Worm (Caenorhabditis elegans) whole organism, L1 larva: ENCODE results near the gene C29F5.8.
A peak's percentile ranks its signal among the peaks of the same experiment; 100 is the strongest.

Experiments used
- C04F5.9 ChIP-seq: sonication (generic microtip); optimal IDR thresholded peaks from 2 replicates; lab custom pipeline; 2016; ENCODE audit warnings: missing genetic modification characterization, missing compliant biosample characterization
- C16A3.4 ChIP-seq: fragments of 150-350 bp; optimal IDR thresholded peaks from 2 replicates; lab custom pipeline; 2014; ENCODE audit warnings: missing biosample characterization, missing genetic modification characterization
- C34B4.2 ChIP-seq: sonication (generic microtip); optimal IDR thresholded peaks from 2 replicates; lab custom pipeline; 2017; ENCODE audit warnings: mild to moderate bottlenecking, missing genetic modification characterization, missing compliant biosample characterization
- Y116A8C.19 ChIP-seq: sonication (generic microtip); optimal IDR thresholded peaks from 2 replicates; lab custom pipeline; 2016; ENCODE audit warnings: missing compliant biosample characterization, missing genetic modification characterization, borderline replicate concordance
- aha-1 ChIP-seq: fragments of 150-350 bp; optimal IDR thresholded peaks from 2 replicates; lab custom pipeline; 2014; ENCODE audit warnings: missing biosample characterization, missing genetic modification characterization
- alr-1 ChIP-seq: fragments of 200-800 bp; sonication (Bioruptor generic); optimal IDR thresholded peaks from 2 replicates; lab custom pipeline; 2018; ENCODE audit warnings: borderline replicate concordance, mild to moderate bottlenecking, missing genetic modification characterization, missing compliant biosample characterization
- ama-1 ChIP-seq: fragments of 150-350 bp; optimal IDR thresholded peaks from 2 replicates; lab custom pipeline; 2014
- blmp-1 ChIP-seq: fragments of 150-350 bp; optimal IDR thresholded peaks from 2 replicates; lab custom pipeline; 2014; ENCODE audit warnings: missing biosample characterization, missing genetic modification characterization
- ceh-63 ChIP-seq: fragments of 200-800 bp; sonication (Bioruptor generic); optimal IDR thresholded peaks from 2 replicates; lab custom pipeline; 2018; ENCODE audit warnings: mild to moderate bottlenecking, missing genetic modification characterization, missing compliant biosample characterization
- ceh-8 ChIP-seq: fragments of 200-800 bp; sonication (Bioruptor generic); optimal IDR thresholded peaks from 2 replicates; lab custom pipeline; 2018; ENCODE audit warnings: mild to moderate bottlenecking, missing genetic modification characterization, moderate library complexity, missing compliant biosample characterization
- ceh-82 ChIP-seq, 3 experiments: fragments of 150-350 bp in 1 of 3; sonication (generic microtip) in 2 of 3; optimal IDR thresholded peaks; 2 replicates each; lab custom pipeline; 2014 to 2017; ENCODE audit warnings: missing biosample characterization in 3 of 3, missing genetic modification characterization in 3 of 3
- ceh-88 ChIP-seq: fragments of 200-800 bp; sonication (Bioruptor generic); IDR thresholded peaks from 2 replicates; pipeline ENCODE4 v1.3.6; 2022; ENCODE audit warnings: missing genetic modification characterization, missing compliant biosample characterization
- dsc-1 ChIP-seq: sonication (generic microtip); optimal IDR thresholded peaks from 2 replicates; lab custom pipeline; 2016; ENCODE audit warnings: mild to moderate bottlenecking, missing genetic modification characterization, missing compliant biosample characterization
- efl-1 ChIP-seq, 4 experiments: fragments of 150-350 bp; optimal IDR thresholded peaks in 3 of 4; peaks in 1 of 4; 1 replicate in 1 of 4; 2 replicates in 3 of 4; lab custom pipeline; 2014; ENCODE audit warnings: missing biosample characterization in 2 of 4, missing genetic modification characterization in 2 of 4, missing genetic modification reagents in 2 of 4
- elt-2 ChIP-seq: sonication (generic microtip); optimal IDR thresholded peaks from 2 replicates; lab custom pipeline; 2016; ENCODE audit warnings: missing genetic modification characterization, mild to moderate bottlenecking, inconsistent platforms, missing compliant biosample characterization, missing genetic modification reagents
- elt-3 ChIP-seq, 6 experiments: fragments of 150-350 bp in 1 of 6; sonication (generic microtip); optimal IDR thresholded peaks; 2 replicates each; lab custom pipeline; 2017 to 2018; ENCODE audit warnings: missing biosample characterization in 6 of 6, missing genetic modification characterization in 6 of 6, inconsistent platforms in 1 of 6
- ets-5 ChIP-seq: fragments of 200-800 bp; sonication (Bioruptor generic); IDR thresholded peaks from 2 replicates; pipeline ENCODE4 v1.3.6; 2022; ENCODE audit warnings: missing genetic modification characterization, missing compliant biosample characterization
- fkh-10 ChIP-seq: sonication (generic microtip); optimal IDR thresholded peaks from 2 replicates; lab custom pipeline; 2017; ENCODE audit warnings: missing biosample characterization, missing genetic modification reagents, missing genetic modification characterization
- fkh-4 ChIP-seq: sonication (generic microtip); optimal IDR thresholded peaks from 2 replicates; lab custom pipeline; 2016; ENCODE audit warnings: missing compliant biosample characterization, missing genetic modification characterization, borderline replicate concordance
- fkh-8 ChIP-seq: sonication (generic microtip); optimal IDR thresholded peaks from 2 replicates; lab custom pipeline; 2016; ENCODE audit warnings: mild to moderate bottlenecking, missing genetic modification characterization, missing compliant biosample characterization
- fos-1 ChIP-seq: fragments of 150-350 bp; optimal IDR thresholded peaks from 2 replicates; lab custom pipeline; 2014; ENCODE audit warnings: missing biosample characterization, missing genetic modification characterization
- grh-1 ChIP-seq: fragments of 200-800 bp; sonication (Bioruptor generic); IDR thresholded peaks from 2 replicates; pipeline ENCODE4 v1.3.6; 2022; ENCODE audit warnings: missing genetic modification reagents, missing genetic modification characterization, missing compliant biosample characterization
- hpl-2 ChIP-seq: fragments of 150-350 bp; optimal IDR thresholded peaks from 2 replicates; lab custom pipeline; 2014; ENCODE audit warnings: missing biosample characterization, missing genetic modification reagents, missing genetic modification characterization
- irx-1 ChIP-seq: sonication (generic microtip); optimal IDR thresholded peaks from 2 replicates; lab custom pipeline; 2016; ENCODE audit warnings: missing genetic modification characterization, missing compliant biosample characterization
- jun-1 ChIP-seq: fragments of 150-350 bp; optimal IDR thresholded peaks from 2 replicates; lab custom pipeline; 2014; ENCODE audit warnings: missing biosample characterization, missing genetic modification reagents, missing genetic modification characterization
- lin-15B ChIP-seq: fragments of 150-350 bp; sonication (generic microtip); optimal IDR thresholded peaks from 3 replicates; lab custom pipeline; 2014; ENCODE audit warnings: missing biosample characterization, missing genetic modification characterization
- lin-35 ChIP-seq, 2 experiments: fragments of 150-350 bp; optimal IDR thresholded peaks; 2 replicates each; lab custom pipeline; 2014; ENCODE audit warnings: missing biosample characterization in 2 of 2, missing genetic modification characterization in 2 of 2, missing genetic modification reagents in 2 of 2
- lir-3 ChIP-seq: sonication (generic microtip); optimal IDR thresholded peaks from 2 replicates; lab custom pipeline; 2016; ENCODE audit warnings: mild to moderate bottlenecking, missing genetic modification characterization, moderate library complexity, missing compliant biosample characterization; ENCODE audit not compliant: poor library complexity
- lsy-2 ChIP-seq, 2 experiments: fragments of 150-350 bp; optimal IDR thresholded peaks; 2 replicates each; lab custom pipeline; 2014; ENCODE audit warnings: missing biosample characterization in 2 of 2, missing genetic modification characterization in 2 of 2
- mdl-1 ChIP-seq, 2 experiments: fragments of 150-350 bp; optimal IDR thresholded peaks; 2 replicates each; lab custom pipeline; 2014 to 2017; ENCODE audit warnings: missing biosample characterization in 2 of 2, missing genetic modification characterization in 2 of 2, inconsistent platforms in 1 of 2
- mef-2 ChIP-seq: fragments of 150-350 bp; optimal IDR thresholded peaks from 2 replicates; lab custom pipeline; 2014; ENCODE audit warnings: missing biosample characterization, missing genetic modification characterization
- nhr-12 ChIP-seq: sonication (generic microtip); optimal IDR thresholded peaks from 2 replicates; lab custom pipeline; 2017; ENCODE audit warnings: missing biosample characterization, missing genetic modification characterization
- nhr-19 ChIP-seq: fragments of 200-800 bp; sonication (Bioruptor generic); conservative IDR thresholded peaks from 2 replicates; pipeline ENCODE4 v1.3.6; 2022; ENCODE audit warnings: missing genetic modification characterization, missing compliant biosample characterization
- nhr-20 ChIP-seq: sonication (generic microtip); optimal IDR thresholded peaks from 2 replicates; lab custom pipeline; 2016; ENCODE audit warnings: mild to moderate bottlenecking, missing genetic modification characterization, missing compliant biosample characterization
- nhr-237 ChIP-seq: fragments of 150-350 bp; optimal IDR thresholded peaks from 2 replicates; lab custom pipeline; 2014; ENCODE audit warnings: missing biosample characterization, missing genetic modification characterization
- nhr-28 ChIP-seq: fragments of 150-350 bp; optimal IDR thresholded peaks from 2 replicates; lab custom pipeline; 2014; ENCODE audit warnings: missing biosample characterization, missing genetic modification characterization
- nhr-47 ChIP-seq: sonication (generic microtip); optimal IDR thresholded peaks from 2 replicates; lab custom pipeline; 2016; ENCODE audit warnings: mild to moderate bottlenecking, missing genetic modification characterization, moderate library complexity, missing compliant biosample characterization
- nhr-76 ChIP-seq: sonication (generic microtip); optimal IDR thresholded peaks from 2 replicates; lab custom pipeline; 2017; ENCODE audit warnings: missing biosample characterization, missing genetic modification characterization
- nhr-84 ChIP-seq: sonication (generic microtip); optimal IDR thresholded peaks from 2 replicates; lab custom pipeline; 2017; ENCODE audit warnings: missing biosample characterization, missing genetic modification characterization
- nhr-85 ChIP-seq: sonication (generic microtip); peaks from one replicate; lab custom pipeline; 2016; ENCODE audit warnings: missing genetic modification characterization, inconsistent platforms, missing compliant biosample characterization
- pax-3 ChIP-seq: fragments of 200-800 bp; sonication (Bioruptor generic); optimal IDR thresholded peaks from 2 replicates; lab custom pipeline; 2018; ENCODE audit warnings: mild to moderate bottlenecking, missing genetic modification characterization, moderate library complexity, missing compliant biosample characterization
- rnt-1 ChIP-seq: sonication (generic microtip); optimal IDR thresholded peaks from 2 replicates; lab custom pipeline; 2016; ENCODE audit warnings: mild to moderate bottlenecking, missing genetic modification characterization, moderate library complexity, missing compliant biosample characterization
- sox-4 ChIP-seq: sonication (generic microtip); optimal IDR thresholded peaks from 2 replicates; lab custom pipeline; 2016; ENCODE audit warnings: missing genetic modification characterization, missing compliant biosample characterization
- sup-37 ChIP-seq: fragments of 200-800 bp; sonication (Bioruptor generic); optimal IDR thresholded peaks from 2 replicates; lab custom pipeline; 2018; ENCODE audit warnings: mild to moderate bottlenecking, missing genetic modification characterization, missing compliant biosample characterization
- tlp-1 ChIP-seq: fragments of 150-350 bp; optimal IDR thresholded peaks from 2 replicates; lab custom pipeline; 2014; ENCODE audit warnings: missing biosample characterization, missing genetic modification characterization
- unc-130 ChIP-seq: fragments of 150-350 bp; optimal IDR thresholded peaks from 2 replicates; lab custom pipeline; 2017; ENCODE audit warnings: missing biosample characterization, missing genetic modification characterization, inconsistent platforms
- unc-30 ChIP-seq: sonication (generic microtip); optimal IDR thresholded peaks from 2 replicates; lab custom pipeline; 2017; ENCODE audit warnings: missing biosample characterization, missing genetic modification characterization
- unc-62 ChIP-seq: fragments of 150-350 bp; optimal IDR thresholded peaks from 2 replicates; lab custom pipeline; 2014; ENCODE audit warnings: missing biosample characterization, missing genetic modification reagents, missing genetic modification characterization
- unc-86 ChIP-seq: sonication (generic microtip); optimal IDR thresholded peaks from 2 replicates; lab custom pipeline; 2016; ENCODE audit warnings: missing genetic modification characterization, missing compliant biosample characterization
- unc-98 ChIP-seq: fragments of 200-800 bp; sonication (Bioruptor generic); IDR thresholded peaks from 2 replicates; pipeline ENCODE4 v1.3.6; 2022; ENCODE audit warnings: missing genetic modification characterization, missing compliant biosample characterization
- vab-15 ChIP-seq: sonication (generic microtip); optimal IDR thresholded peaks from 2 replicates; lab custom pipeline; 2017; ENCODE audit warnings: missing genotype, mild to moderate bottlenecking, missing genetic modification characterization, missing compliant biosample characterization
- zag-1 ChIP-seq: fragments of 150-350 bp; optimal IDR thresholded peaks from 2 replicates; lab custom pipeline; 2014; ENCODE audit warnings: missing biosample characterization, missing genetic modification characterization
- ztf-11 ChIP-seq, 2 experiments: sonication (generic microtip); optimal IDR thresholded peaks; 2 replicates each; lab custom pipeline; 2016 to 2017; ENCODE audit warnings: missing genetic modification characterization in 2 of 2, missing biosample characterization in 1 of 2, missing compliant biosample characterization in 1 of 2

Gene C29F5.8

DNA sequence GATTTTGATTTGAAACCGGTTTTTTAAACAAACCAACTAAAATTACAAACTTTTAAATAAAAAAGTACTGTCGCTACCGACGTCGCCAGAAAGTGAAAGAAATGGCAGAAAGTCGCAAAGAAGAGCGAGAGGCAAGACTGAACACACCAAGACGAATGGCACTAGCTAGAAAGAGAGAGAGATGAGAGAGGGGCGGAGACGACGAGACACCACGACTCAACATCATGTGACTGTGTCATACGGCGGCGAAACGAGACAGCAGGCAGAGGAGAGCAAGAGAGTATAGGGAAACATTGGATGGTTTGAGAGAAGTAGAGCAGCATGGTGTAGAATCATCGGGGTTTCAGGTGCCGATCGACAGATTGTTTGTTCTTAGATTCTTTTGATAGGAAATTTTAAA, 42.1 kb downstream of the C29F5.8 start (continued):
- no peak for TF ChIP-seq unc-30 (tag; lab: Kevin White, UChicago)
- TF ChIP-seq nhr-12 (tag; lab: Kevin White, UChicago), result no peak
- TF ChIP-seq rnt-1 (tag; lab: Kevin White, UChicago), result peak; percentile 90
- peak; percentile 2 for TF ChIP-seq C04F5.9 (tag; lab: Kevin White, UChicago)
- peak in 1 of 2 experiments; percentile 79 for TF ChIP-seq ztf-11 (tag; optimal IDR thresholded peaks at IDR 0.05; lab: Kevin White, UChicago)
- peak; percentile 97 for TF ChIP-seq ama-1
- no peak for TF ChIP-seq vab-15 (tag; lab: Kevin White, UChicago)
- TF ChIP-seq unc-86, result peak; percentile 91
- no peak for TF ChIP-seq nhr-84 (tag; lab: Kevin White, UChicago)
- peak; percentile 73 for TF ChIP-seq ceh-8 (GFP tag; lab: Kevin White, UChicago)
- no peak for TF ChIP-seq fkh-4
- TF ChIP-seq pax-3 (tag; lab: Kevin White, UChicago), result peak; percentile 41
- no peak for TF ChIP-seq unc-98 (GFP tag; lab: Robert Waterston, UW)
- peak; percentile 35 for TF ChIP-seq fkh-10 (GFP tag; lab: Kevin White, UChicago)
- TF ChIP-seq C16A3.4 (tag; lab: Kevin White, UChicago), result peak; percentile 83
- peak; percentile 88 for TF ChIP-seq fkh-8 (tag; lab: Kevin White, UChicago)
- TF ChIP-seq ceh-63 (GFP tag; lab: Kevin White, UChicago), result no peak
- TF ChIP-seq ets-5 (GFP tag; lab: Robert Waterston, UW), result no peak
- peak; percentile 81 for TF ChIP-seq hpl-2 (GFP tag; lab: Kevin White, UChicago)
- peak; percentile 22 for TF ChIP-seq sup-37 (GFP tag; lab: Kevin White, UChicago)
- TF ChIP-seq jun-1, result peak; percentile 93
- peak; percentile 85 for TF ChIP-seq fos-1 (tag; lab: Kevin White, UChicago)
- no peak for TF ChIP-seq unc-62 (GFP tag; lab: Kevin White, UChicago)
- TF ChIP-seq lin-35 (GFP tag; optimal IDR thresholded peaks at IDR 0.05; lab: Kevin White, UChicago), result peak; percentile 81 to 89
- TF ChIP-seq nhr-19, result peak; percentile 87
- TF ChIP-seq lsy-2 (tag; optimal IDR thresholded peaks at IDR 0.05; lab: Kevin White, UChicago), result peak; percentile 88 to 91
- no peak for TF ChIP-seq Y116A8C.19
- no peak for TF ChIP-seq zag-1 (tag; lab: Kevin White, UChicago)
- peak; percentile 79 for TF ChIP-seq elt-2 (tag; lab: Kevin White, UChicago)
- TF ChIP-seq dsc-1 (tag; lab: Kevin White, UChicago), result peak; percentile 82
- peak; percentile 77 for TF ChIP-seq mef-2 (tag; lab: Kevin White, UChicago)
- TF ChIP-seq nhr-237 (tag; lab: Kevin White, UChicago), result peak; percentile 86
- peak; percentile 66 for TF ChIP-seq unc-130 (tag; lab: Kevin White, UChicago)
- no peak for TF ChIP-seq nhr-28 (tag; lab: Kevin White, UChicago)
- peak in 5 of 6 experiments; percentile 19 to 93 (median 59) for TF ChIP-seq elt-3 (tag; optimal IDR thresholded peaks at IDR 0.05; lab: Kevin White, UChicago)
- no peak for TF ChIP-seq alr-1
- peak; percentile 20 for TF ChIP-seq lin-15B (tag; lab: Kevin White, UChicago)
- TF ChIP-seq C34B4.2 (tag; lab: Kevin White, UChicago), result no peak
- TF ChIP-seq aha-1 (tag; lab: Kevin White, UChicago), result peak; percentile 29
- TF ChIP-seq ceh-82 (tag; optimal IDR thresholded peaks at IDR 0.05; lab: Kevin White, UChicago), result peak; percentile 84 to 92 (median 85)
- peak; percentile 89 for TF ChIP-seq nhr-85 (tag; lab: Kevin White, UChicago)
- TF ChIP-seq mdl-1 (tag; optimal IDR thresholded peaks at IDR 0.05; lab: Kevin White, UChicago), result peak; percentile 22 to 98
- TF ChIP-seq ceh-88 (GFP tag; lab: Robert Waterston, UW), result no peak; the same call in 1 of the 2 replicates
- peak; percentile 82 to 85 for TF ChIP-seq efl-1 (optimal IDR thresholded peaks at IDR 0.05; lab: Kevin White, UChicago)
- peak; percentile 69 to 98 for TF ChIP-seq efl-1 (GFP tag; optimal IDR thresholded peaks at IDR 0.05 in 1 of 2; lab: Kevin White, UChicago)
- TF ChIP-seq irx-1 (tag; lab: Kevin White, UChicago), result peak; percentile 74
- TF ChIP-seq blmp-1 (tag; lab: Kevin White, UChicago), result peak; percentile 92
- no peak for TF ChIP-seq tlp-1 (tag; lab: Kevin White, UChicago)
- peak; percentile 69 for TF ChIP-seq sox-4 (tag; lab: Kevin White, UChicago)
- TF ChIP-seq lir-3 (tag; lab: Kevin White, UChicago), result peak; percentile 78
- peak; percentile 79 for TF ChIP-seq grh-1 (GFP tag; lab: Robert Waterston, UW)
- peak; percentile 94 for TF ChIP-seq nhr-47 (tag; lab: Kevin White, UChicago)
- TF ChIP-seq nhr-20 (tag; lab: Kevin White, UChicago), result peak; percentile 97
- TF ChIP-seq nhr-76, result no peak
